Fruit fly (Drosophila melanogaster) whole organism, embryonic: ENCODE measurements around the gene Atat.

Experiments
- Antp ChIP-seq: fragments of 200-800 bp; sonication (Bioruptor generic); optimal IDR thresholded peaks from 3 replicates; lab custom pipeline; 2016; ENCODE audit warnings: missing biosample characterization, missing genetic modification characterization
- B-H1 ChIP-seq: fragments of 200-800 bp; sonication (Bioruptor generic); IDR thresholded peaks from 3 replicates; pipeline ENCODE4 v1.3.6; 2022; ENCODE audit warnings: missing biosample characterization, missing genetic modification characterization
- CG12299 ChIP-seq: fragments of 200-800 bp; sonication (Bioruptor generic); optimal IDR thresholded peaks from 2 replicates; lab custom pipeline; 2018; ENCODE audit warnings: missing biosample characterization, mild to moderate bottlenecking, missing genetic modification characterization
- CG12659 ChIP-seq: fragments of 200-800 bp; sonication (Bioruptor generic); optimal IDR thresholded peaks from 3 replicates; lab custom pipeline; 2017; ENCODE audit warnings: mild to moderate bottlenecking, missing biosample characterization, missing genetic modification reagents, missing genetic modification characterization
- CG1647 ChIP-seq: fragments of 200-800 bp; sonication (Bioruptor generic); optimal IDR thresholded peaks from 3 replicates; lab custom pipeline; 2016; ENCODE audit warnings: missing biosample characterization, missing genetic modification characterization
- CG16815 ChIP-seq: fragments of 200-800 bp; sonication (Bioruptor generic); optimal IDR thresholded peaks from 3 replicates; lab custom pipeline; 2017; ENCODE audit warnings: missing biosample characterization, mild to moderate bottlenecking, missing genetic modification characterization
- CG17359 ChIP-seq: fragments of 200-800 bp; sonication (Bioruptor generic); optimal IDR thresholded peaks from 3 replicates; lab custom pipeline; 2018; ENCODE audit warnings: missing biosample characterization, mild to moderate bottlenecking, missing genetic modification characterization, moderate library complexity
- CG17568 ChIP-seq: fragments of 200-800 bp; sonication (Bioruptor generic); optimal IDR thresholded peaks from 2 replicates; lab custom pipeline; 2018; ENCODE audit warnings: missing biosample characterization, mild to moderate bottlenecking, missing genetic modification characterization, moderate library complexity
- CG17829 ChIP-seq: fragments of 200-800 bp; optimal IDR thresholded peaks from 2 replicates; lab custom pipeline; 2019; ENCODE audit warnings: missing biosample characterization, mild to moderate bottlenecking, missing genetic modification characterization, moderate library complexity
- CG2202 ChIP-seq: fragments of 200-800 bp; sonication (Bioruptor generic); optimal IDR thresholded peaks from 2 replicates; lab custom pipeline; 2018; ENCODE audit warnings: missing biosample characterization, mild to moderate bottlenecking, missing genetic modification characterization
- CG2875 ChIP-seq: fragments of 200-800 bp; sonication (Bioruptor generic); optimal IDR thresholded peaks from 2 replicates; lab custom pipeline; 2017; ENCODE audit warnings: missing biosample characterization, mild to moderate bottlenecking, missing genetic modification characterization, missing genetic modification reagents
- CG30431 ChIP-seq: fragments of 200-800 bp; sonication (Bioruptor generic); optimal IDR thresholded peaks from 2 replicates; lab custom pipeline; 2017; ENCODE audit warnings: missing biosample characterization, missing genetic modification characterization
- CG31365 ChIP-seq: fragments of 200-800 bp; sonication (Bioruptor generic); optimal IDR thresholded peaks from 2 replicates; lab custom pipeline; 2018; ENCODE audit warnings: missing biosample characterization, mild to moderate bottlenecking, missing genetic modification characterization
- CG32767 ChIP-seq: fragments of 200-800 bp; sonication (Bioruptor generic); IDR thresholded peaks from 2 replicates; pipeline ENCODE4 v1.3.6; 2022; ENCODE audit warnings: missing biosample characterization, missing genetic modification characterization
- CG4707 ChIP-seq: fragments of 200-800 bp; sonication (Bioruptor generic); optimal IDR thresholded peaks from 2 replicates; lab custom pipeline; 2018; ENCODE audit warnings: missing biosample characterization, mild to moderate bottlenecking, missing genetic modification characterization, moderate library complexity
- CG4820 ChIP-seq: fragments of 200-800 bp; sonication (Bioruptor generic); optimal IDR thresholded peaks from 3 replicates; lab custom pipeline; 2016; ENCODE audit warnings: missing biosample characterization, missing genetic modification characterization
- CG5953 ChIP-seq: fragments of 200-800 bp; sonication (Bioruptor generic); IDR thresholded peaks from 2 replicates; pipeline ENCODE4 v1.3.6; 2022; ENCODE audit warnings: missing biosample characterization, missing genetic modification characterization
- CG6854 ChIP-seq: fragments of 200-800 bp; sonication (Bioruptor generic); optimal IDR thresholded peaks from 3 replicates; lab custom pipeline; 2017; ENCODE audit warnings: missing biosample characterization, mild to moderate bottlenecking, missing genetic modification characterization
- CG7372 ChIP-seq: fragments of 200-800 bp; sonication (Bioruptor generic); IDR thresholded peaks from 2 replicates; pipeline ENCODE4 v1.3.6; 2022; ENCODE audit warnings: missing biosample characterization, missing genetic modification characterization
- CG7556 ChIP-seq: fragments of 200-800 bp; sonication (Bioruptor generic); optimal IDR thresholded peaks from 2 replicates; lab custom pipeline; 2017; ENCODE audit warnings: missing biosample characterization, mild to moderate bottlenecking, missing genetic modification characterization
- CG9215 ChIP-seq: fragments of 200-800 bp; sonication (Bioruptor generic); IDR thresholded peaks from 2 replicates; pipeline ENCODE4 v1.3.6; 2022; ENCODE audit warnings: missing biosample characterization, missing genetic modification characterization
- D ChIP-seq, 2 experiments: fragments of 200-800 bp in 1 of 2; fragments of >200 bp in 1 of 2; sonication (Bioruptor generic) in 1 of 2; optimal IDR thresholded peaks; 2 replicates in 1 of 2; 3 replicates in 1 of 2; lab custom pipeline; 2017; ENCODE audit warnings: mild to moderate bottlenecking in 1 of 2, missing biosample characterization in 1 of 2, missing genetic modification characterization in 1 of 2, missing genetic modification reagents in 1 of 2
- Dll ChIP-seq: fragments of 200-800 bp; sonication (Bioruptor generic); IDR thresholded peaks from 4 replicates; pipeline ENCODE4 v1.3.6; 2022; ENCODE audit warnings: missing biosample characterization, missing genetic modification characterization; ENCODE audit not compliant: partially characterized antibody
- Doc3 ChIP-seq: fragments of 200-800 bp; sonication (Bioruptor generic); IDR thresholded peaks from 3 replicates; pipeline ENCODE4 v1.3.6; 2022; ENCODE audit warnings: missing biosample characterization, missing genetic modification characterization; ENCODE audit not compliant: partially characterized antibody
- Fer3 ChIP-seq: fragments of 200-800 bp; sonication (Bioruptor generic); optimal IDR thresholded peaks from 2 replicates; lab custom pipeline; 2018; ENCODE audit warnings: missing biosample characterization, mild to moderate bottlenecking, missing genetic modification characterization, moderate library complexity
- HmgZ ChIP-seq: fragments of 200-800 bp; sonication (Bioruptor generic); optimal IDR thresholded peaks from 2 replicates; lab custom pipeline; 2018; ENCODE audit warnings: missing biosample characterization, mild to moderate bottlenecking, missing genetic modification characterization
- Lim3 ChIP-seq: fragments of 200-800 bp; sonication (Bioruptor generic); IDR thresholded peaks from 2 replicates; pipeline ENCODE4 v1.3.6; 2022; ENCODE audit warnings: missing biosample characterization, missing genetic modification characterization
- Mad ChIP-seq: fragments of 200-800 bp; sonication (Bioruptor generic); optimal IDR thresholded peaks from 2 replicates; lab custom pipeline; 2016; ENCODE audit warnings: missing biosample characterization, missing genetic modification characterization
- NK7.1 ChIP-seq: fragments of 200-800 bp; sonication (Bioruptor generic); optimal IDR thresholded peaks from 3 replicates; lab custom pipeline; 2016; ENCODE audit warnings: missing biosample characterization, missing genetic modification characterization
- crp ChIP-seq, 2 experiments: fragments of 200-800 bp; sonication (Bioruptor generic); optimal IDR thresholded peaks; 2 replicates in 1 of 2; 3 replicates in 1 of 2; lab custom pipeline; 2017; ENCODE audit warnings: missing biosample characterization in 2 of 2, missing genetic modification characterization in 2 of 2, mild to moderate bottlenecking in 1 of 2, moderate library complexity in 1 of 2
- dan ChIP-seq: fragments of 200-800 bp; sonication (Bioruptor generic); IDR thresholded peaks from 2 replicates; pipeline ENCODE4 v1.3.6; 2022; ENCODE audit warnings: missing biosample characterization, missing genetic modification characterization
- danr ChIP-seq: fragments of 200-800 bp; sonication (Bioruptor generic); IDR thresholded peaks from 2 replicates; pipeline ENCODE4 v1.3.6; 2022; ENCODE audit warnings: missing biosample characterization, missing genetic modification characterization
- dimm ChIP-seq: fragments of 200-800 bp; sonication (Bioruptor generic); IDR thresholded peaks from 2 replicates; pipeline ENCODE4 v1.3.6; 2022; ENCODE audit warnings: missing biosample characterization, missing genetic modification characterization
- disco-r ChIP-seq: fragments of 200-800 bp; sonication (Bioruptor generic); optimal IDR thresholded peaks from 2 replicates; lab custom pipeline; 2016; ENCODE audit warnings: missing biosample characterization, missing genetic modification characterization
- hkb ChIP-seq, 2 experiments: fragments of 200-800 bp in 1 of 2; fragments of >200 bp in 1 of 2; sonication (Bioruptor generic) in 1 of 2; IDR thresholded peaks in 1 of 2; optimal IDR thresholded peaks in 1 of 2; 2 replicates each; pipeline versions ENCODE4 v1.3.6 to Lab custom; 2017 to 2022; ENCODE audit warnings: missing biosample characterization in 1 of 2, missing genetic modification characterization in 1 of 2
- lbe ChIP-seq: fragments of 200-800 bp; sonication (Bioruptor generic); optimal IDR thresholded peaks from 2 replicates; lab custom pipeline; 2016; ENCODE audit warnings: missing biosample characterization, mild to moderate bottlenecking, missing genetic modification characterization
- luna ChIP-seq: fragments of 200-800 bp; sonication (Bioruptor generic); optimal IDR thresholded peaks from 2 replicates; lab custom pipeline; 2016; ENCODE audit warnings: missing biosample characterization, missing genetic modification characterization
- ranshi ChIP-seq: fragments of 200-800 bp; sonication (Bioruptor generic); IDR thresholded peaks from 2 replicates; pipeline ENCODE4 v1.3.6; 2022; ENCODE audit warnings: missing biosample characterization, missing genetic modification characterization
- ro ChIP-seq: fragments of 200-800 bp; sonication (Bioruptor generic); IDR thresholded peaks from 2 replicates; pipeline ENCODE4 v1.3.6; 2022; ENCODE audit warnings: missing biosample characterization, missing genetic modification characterization
- sens-2 ChIP-seq: fragments of 200-800 bp; sonication (Bioruptor generic); IDR thresholded peaks from 2 replicates; pipeline ENCODE4 v1.3.6; 2022; ENCODE audit warnings: missing biosample characterization, missing genetic modification characterization
- sima ChIP-seq: fragments of 200-800 bp; sonication (Bioruptor generic); optimal IDR thresholded peaks from 2 replicates; lab custom pipeline; 2016; ENCODE audit warnings: missing biosample characterization, missing genetic modification characterization
- toy ChIP-seq: fragments of 200-800 bp; sonication (Bioruptor generic); IDR thresholded peaks from 2 replicates; pipeline ENCODE4 v1.3.6; 2022; ENCODE audit warnings: missing biosample characterization, missing genetic modification characterization
- zen ChIP-seq: fragments of 200-800 bp; sonication (Bioruptor generic); optimal IDR thresholded peaks from 3 replicates; lab custom pipeline; 2018; ENCODE audit warnings: missing biosample characterization, mild to moderate bottlenecking, missing genetic modification characterization, moderate library complexity

Gene Atat

dm6 chr3L:9441907-9442479, 15.4 kb upstream of the Atat start, which contains the start of the genes Bet3 and Nf-YA (continued):
- TF ChIP-seq sima (GFP tag; lab: Kevin White, UChicago) (no peak), dan (no peak), luna (GFP tag; lab: Kevin White, UChicago) (peak; percentile 77), CG5953 (GFP tag; lab: Robert Waterston, UW) (no peak), CG30431 (peak; percentile 3), CG12659 (peak; percentile 65), CG17359 (tag; lab: Kevin White, UChicago) (peak; percentile 9), CG2202 (tag; lab: Kevin White, UChicago) (no peak), danr (GFP tag; lab: Robert Waterston, UW) (no peak), CG9215 (GFP tag; lab: Robert Waterston, UW) (peak; percentile 38; the same call in 1 of the 2 replicates), CG32767 (GFP tag; lab: Robert Waterston, UW) (no peak), B-H1 (GFP tag; lab: Robert Waterston, UW) (no peak; the same call in 2 of the 3 replicates), Lim3 (GFP tag; lab: Robert Waterston, UW) (no peak), lbe (GFP tag; lab: Kevin White, UChicago) (peak; percentile 22), Antp (GFP tag; lab: Kevin White, UChicago) (peak; percentile 61), ranshi (peak; percentile 32; the same call in 1 of the 2 replicates), ro (GFP tag; lab: Robert Waterston, UW) (no peak), CG16815 (GFP tag; lab: Kevin White, UChicago) (no peak), zen (tag; lab: Kevin White, UChicago) (peak; percentile 31), CG17568 (GFP tag; lab: Kevin White, UChicago) (no peak), Fer3 (tag; lab: Kevin White, UChicago) (peak; percentile 16), CG7556 (no peak), Dll (GFP tag; lab: Robert Waterston, UW) (peak; percentile 90), CG4820 (GFP tag; lab: Kevin White, UChicago) (peak; percentile 14), Mad (GFP tag; lab: Kevin White, UChicago) (no peak), CG31365 (tag; lab: Kevin White, UChicago) (no peak), disco-r (GFP tag; lab: Kevin White, UChicago) (no peak), dimm (GFP tag; lab: Robert Waterston, UW) (no peak), CG17829 (peak; percentile 52), hkb (optimal IDR thresholded peaks at IDR 0.05; lab: Kevin White, UChicago) (no peak), hkb (GFP tag; IDR thresholded peaks at IDR 0.05; lab: Robert Waterston, UW) (no peak), CG7372 (GFP tag; lab: Robert Waterston, UW) (peak; percentile 60; the same call in 1 of the 2 replicates), HmgZ (peak; percentile 58), CG4707 (GFP tag; lab: Kevin White, UChicago) (no peak), sens-2 (no peak), crp (GFP tag; optimal IDR thresholded peaks at IDR 0.05; lab: Kevin White, UChicago) (peak in 1 of 2 experiments; percentile 7), CG1647 (peak; percentile 26), Doc3 (peak; percentile 80), toy (GFP tag; lab: Robert Waterston, UW) (no peak), CG6854 (GFP tag; lab: Kevin White, UChicago) (no peak), CG12299 (tag; lab: Kevin White, UChicago) (no peak), NK7.1 (GFP tag; lab: Kevin White, UChicago) (no peak), CG2875 (GFP tag; lab: Kevin White, UChicago) (no peak), D (optimal IDR thresholded peaks at IDR 0.05; lab: Kevin White, UChicago) (no peak), D (GFP tag; optimal IDR thresholded peaks at IDR 0.05; lab: Kevin White, UChicago) (no peak)
- TF ChIP-seq, all 482 proteins: peak for 259
